Fruit fly (Drosophila melanogaster): ENCODE data around the gene MetRS-m.

MetRS-m gene

DNA sequence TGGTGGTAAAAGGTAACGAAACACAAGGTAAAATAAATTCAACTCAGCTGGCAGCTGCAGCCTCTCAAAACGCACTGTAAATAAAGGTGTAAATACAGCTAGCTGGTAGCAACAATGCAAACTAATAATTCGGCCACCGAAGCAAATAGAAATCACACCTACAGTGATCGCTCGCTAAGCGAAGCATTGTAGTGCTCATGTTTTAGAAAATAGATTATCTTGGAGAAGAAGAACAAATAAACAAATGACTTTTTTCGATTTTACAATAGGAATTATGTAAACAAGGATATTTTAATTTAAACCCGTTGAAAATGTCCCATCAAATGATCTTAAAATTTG lies 24.6 kb upstream of the MetRS-m start (continued):
- TF ChIP-seq CG11504 (tag; optimal IDR thresholded peaks at IDR 0.05) (peak; percentile 44), Lim3 (GFP tag; IDR thresholded peaks at IDR 0.05) (no peak), PHDP (tag; optimal IDR thresholded peaks at IDR 0.05) (peak; percentile 18), slou (GFP tag; optimal IDR thresholded peaks at IDR 0.05) (no peak), kah (GFP tag; optimal IDR thresholded peaks at IDR 0.05) (no peak), CoRest (tag; optimal IDR thresholded peaks at IDR 0.05) (peak; percentile 44), Oli (tag; optimal IDR thresholded peaks at IDR 0.05) (peak; percentile 56), Jarid2 (GFP tag; optimal IDR thresholded peaks at IDR 0.05) (no peak), lbe (GFP tag; optimal IDR thresholded peaks at IDR 0.05) (no peak), nau (GFP tag; optimal IDR thresholded peaks at IDR 0.05) (peak; percentile 10), CG17385 (GFP tag; optimal IDR thresholded peaks at IDR 0.05) (peak; percentile 8), MTF-1 (GFP tag; optimal IDR thresholded peaks at IDR 0.05; ENCODE audit: borderline replicate concordance) (peak; percentile 60), Hsf (GFP tag; optimal IDR thresholded peaks at IDR 0.05) (no peak), CG15479 (GFP tag; optimal IDR thresholded peaks at IDR 0.05) (no peak), Doc2 (GFP tag; IDR thresholded peaks at IDR 0.05) (no peak), CG5245 (GFP tag; optimal IDR thresholded peaks at IDR 0.05) (no peak), pita (GFP tag; optimal IDR thresholded peaks at IDR 0.05) (no peak), zen2 (GFP tag; IDR thresholded peaks at IDR 0.05; ENCODE audit: partially characterized antibody) (no peak), CG30020 (tag; optimal IDR thresholded peaks at IDR 0.05) (no peak), disco-r (GFP tag; optimal IDR thresholded peaks at IDR 0.05) (no peak), tx (GFP tag; optimal IDR thresholded peaks at IDR 0.05) (peak; percentile 36), CG7271 (tag; optimal IDR thresholded peaks at IDR 0.05) (peak; percentile 6), CG7839 (tag; optimal IDR thresholded peaks at IDR 0.05) (peak; percentile 19), Xrp1 (GFP tag; IDR thresholded peaks at IDR 0.05) (no peak), CG9727 (GFP tag; optimal IDR thresholded peaks at IDR 0.05) (no peak), CG8478 (optimal IDR thresholded peaks at IDR 0.05) (no peak), mld (GFP tag; IDR thresholded peaks at IDR 0.05; ENCODE audit: partially characterized antibody) (no peak), CG34376 (GFP tag; optimal IDR thresholded peaks at IDR 0.05) (no peak), Nf-YC (tag; optimal IDR thresholded peaks at IDR 0.05) (no peak), CG17829 (tag; optimal IDR thresholded peaks at IDR 0.05) (peak; percentile 9), ab (GFP tag; optimal IDR thresholded peaks at IDR 0.05) (no peak), Bdp1 (GFP tag; optimal IDR thresholded peaks at IDR 0.05) (no peak), onecut (GFP tag; IDR thresholded peaks at IDR 0.05) (peak; percentile 51), ro (GFP tag; IDR thresholded peaks at IDR 0.05) (no peak), pnt (GFP tag; optimal IDR thresholded peaks at IDR 0.05) (no peak), CG2120 (GFP tag; optimal IDR thresholded peaks at IDR 0.05) (peak; percentile 2), Side (GFP tag; optimal IDR thresholded peaks at IDR 0.05) (no peak), fd64A (GFP tag; optimal IDR thresholded peaks at IDR 0.05) (peak; percentile 77), bab2 (GFP tag; optimal IDR thresholded peaks at IDR 0.05) (peak; percentile 35), Sox100B (GFP tag; optimal IDR thresholded peaks at IDR 0.05) (peak; percentile 51), CG5180 (GFP tag; optimal IDR thresholded peaks at IDR 0.05) (peak; percentile 10), ERR (GFP tag; optimal IDR thresholded peaks at IDR 0.05) (no peak), Elba2 (GFP tag; optimal IDR thresholded peaks at IDR 0.05) (no peak), CG12659 (GFP tag; optimal IDR thresholded peaks at IDR 0.05) (no peak), CG17361 (GFP tag; IDR thresholded peaks at IDR 0.05) (no peak), CG16815 (GFP tag; optimal IDR thresholded peaks at IDR 0.05) (no peak), CG34224 (GFP tag; IDR thresholded peaks at IDR 0.05; ENCODE audit: partially characterized antibody) (no peak), lab (GFP tag; optimal IDR thresholded peaks at IDR 0.05) (peak; percentile 47), Sox102F (GFP tag; optimal IDR thresholded peaks at IDR 0.05) (peak; percentile 40), CG9876 (GFP tag; optimal IDR thresholded peaks at IDR 0.05) (no peak), phol (tag; optimal IDR thresholded peaks at IDR 0.05) (peak; percentile 23)

Measured in whole organism, embryonic.